Worm (Caenorhabditis elegans): ENCODE data around the gene lec-6.
A peak's percentile ranks its signal among the peaks of the same experiment; 100 is the strongest.

lec-6 gene

DNA sequence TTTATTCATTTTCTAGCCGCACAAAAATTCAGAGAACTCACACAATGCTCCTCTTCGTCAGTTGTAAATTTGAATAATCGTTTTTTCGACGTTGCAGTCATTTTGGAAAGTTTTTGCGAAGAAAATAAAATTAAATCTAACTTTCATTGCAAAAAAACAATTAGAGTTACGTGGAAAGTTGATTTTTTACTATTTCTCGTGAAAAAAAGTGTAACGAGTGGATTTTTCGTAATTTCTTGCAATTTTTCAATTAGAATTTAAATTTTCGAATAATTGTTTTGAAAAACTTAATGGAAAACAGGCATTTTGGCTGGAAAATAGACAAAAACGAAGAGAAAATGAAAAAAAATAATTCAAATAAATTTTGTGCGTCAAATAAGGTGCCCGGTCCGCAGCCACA lies 1.5 kb downstream of the lec-6 start, which contains the start of gene Y55B1AR.2:
TSS of gene Y55B1AR.2 (minus strand) at position 101 of the 400 bp plus-strand sequence.
- TF ChIP-seq snpc-4 (GFP tag; optimal IDR thresholded peaks at IDR 0.05) (no peak), snpc-4 (tag; optimal IDR thresholded peaks at IDR 0.05) (no peak), hlh-26 (GFP tag; conservative IDR thresholded peaks at IDR 0.05) (no peak), lin-26 (GFP tag; IDR thresholded peaks at IDR 0.05) (no peak), T07F8.4 (tag; optimal IDR thresholded peaks at IDR 0.05) (no peak), F22D6.2 (tag; optimal IDR thresholded peaks at IDR 0.05) (no peak), Y56A3A.18 (GFP tag; IDR thresholded peaks at IDR 0.05) (no peak), snpc-3.4 (tag; optimal IDR thresholded peaks at IDR 0.05) (no peak), F39B2.1 (GFP tag; IDR thresholded peaks at IDR 0.05) (no peak), sea-2 (GFP tag; IDR thresholded peaks at IDR 0.05) (no peak), lag-1 (GFP tag; IDR thresholded peaks at IDR 0.05) (no peak), mel-28 (tag; optimal IDR thresholded peaks at IDR 0.05; ENCODE audit: borderline replicate concordance) (no peak), efl-1 (GFP tag; optimal IDR thresholded peaks at IDR 0.05) (no peak), let-607 (tag; optimal IDR thresholded peaks at IDR 0.05) (no peak), cebp-2 (GFP tag; IDR thresholded peaks at IDR 0.05) (no peak), ceh-91 (GFP tag; IDR thresholded peaks at IDR 0.05) (no peak), let-526 (GFP tag; IDR thresholded peaks at IDR 0.05) (no peak), die-1 (tag; optimal IDR thresholded peaks at IDR 0.05) (no peak), rcor-1 (GFP tag; IDR thresholded peaks at IDR 0.05) (no peak)

DNA sequence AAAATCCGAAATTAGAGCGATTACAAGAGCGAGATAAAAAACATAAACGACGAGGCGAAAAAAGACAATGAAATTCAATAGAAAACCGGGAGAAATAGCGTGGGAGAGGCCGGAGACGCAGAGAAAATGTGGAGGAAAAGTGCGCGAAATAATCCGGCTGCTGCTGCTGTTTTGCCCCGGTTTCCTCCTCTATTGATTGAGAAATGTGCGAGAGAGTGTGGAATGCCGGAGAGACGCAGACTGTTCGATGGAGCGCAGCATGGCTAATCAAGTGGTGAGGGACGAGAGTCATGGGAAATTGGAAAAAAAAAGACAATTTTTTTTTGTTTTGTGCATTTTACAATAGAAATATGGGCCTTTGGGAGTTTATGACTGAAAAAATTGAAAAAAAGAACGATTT lies 2.0 kb downstream of the lec-6 start:
- no peak for TF ChIP-seq dpl-1 (GFP tag; optimal IDR thresholded peaks at IDR 0.05)
- TF ChIP-seq Y95B8A.8 (GFP tag; IDR thresholded peaks at IDR 0.05) = no peak
- peak; percentile 13 for TF ChIP-seq chd-7 (tag; optimal IDR thresholded peaks at IDR 0.05)
- TF ChIP-seq hmg-1.2 (GFP tag; IDR thresholded peaks at IDR 0.05) = peak; percentile 96
- TF ChIP-seq efl-1 (GFP tag; optimal IDR thresholded peaks at IDR 0.05) = peak; percentile 22
- 0 out of 2 replicates have a peak, but pooled peaks have one; percentile 6 for TF ChIP-seq rcor-1 (GFP tag; IDR thresholded peaks at IDR 0.05)
- peak; percentile 93 for TF ChIP-seq zfh-2 (GFP tag; conservative IDR thresholded peaks at IDR 0.05)
- 0 out of 2 replicates have a peak, but pooled peaks have one; percentile 22 for TF ChIP-seq Y53G8AR.9 (GFP tag; conservative IDR thresholded peaks at IDR 0.05)
- peak; percentile 25 for TF ChIP-seq K12H6.12 (tag; optimal IDR thresholded peaks at IDR 0.05)
- no peak for TF ChIP-seq B0019.2 (GFP tag; conservative IDR thresholded peaks at IDR 0.05)
- 0 out of 2 replicates have a peak, but pooled peaks have one; percentile 9 for TF ChIP-seq madf-3 (GFP tag; IDR thresholded peaks at IDR 0.05)
- TF ChIP-seq attf-5 (GFP tag; optimal IDR thresholded peaks at IDR 0.05) = peak; percentile 59
- peak; percentile 35 for TF ChIP-seq ceh-27 (GFP tag; optimal IDR thresholded peaks at IDR 0.05)
- 0 out of 2 replicates have a peak, but pooled peaks have one; percentile 14 for TF ChIP-seq egrh-3 (GFP tag; IDR thresholded peaks at IDR 0.05)
- peak; percentile 32; the same call in 1 of the 2 replicates for TF ChIP-seq mcd-1 (GFP tag; IDR thresholded peaks at IDR 0.05)
- TF ChIP-seq fkh-3 (tag; optimal IDR thresholded peaks at IDR 0.05) = no peak
- no peak for TF ChIP-seq F23B12.7 (tag; optimal IDR thresholded peaks at IDR 0.05; ENCODE audit: insufficient read depth)
- peak; percentile 55 for TF ChIP-seq lin-40 (tag; optimal IDR thresholded peaks at IDR 0.05)
- no peak for TF ChIP-seq cebp-1 (GFP tag; IDR thresholded peaks at IDR 0.05)
- peak; percentile 60 for TF ChIP-seq cebp-1 (tag; optimal IDR thresholded peaks at IDR 0.05)

DNA sequence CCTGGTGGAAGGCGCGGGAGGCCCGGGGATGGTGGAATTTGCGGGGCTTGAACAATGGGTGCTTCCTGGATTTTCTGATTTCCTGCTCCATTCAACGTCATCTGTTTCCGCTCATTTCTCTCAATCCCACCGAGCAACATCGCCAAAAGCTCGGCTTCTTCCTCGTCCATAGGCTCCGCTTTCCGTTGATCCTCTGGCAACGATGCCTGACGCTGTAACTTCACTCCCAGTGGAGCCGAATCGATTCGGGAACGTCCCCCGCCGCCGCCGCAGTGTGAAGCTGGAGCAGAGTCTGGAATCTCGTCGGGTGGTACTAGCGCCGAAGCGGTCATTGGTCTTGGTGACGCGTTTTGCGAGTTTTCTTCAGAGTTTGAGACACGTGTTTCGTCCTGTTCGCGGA lies 4.7 kb downstream of the lec-6 start:
- peak; percentile 42; the same call in 1 of the 2 replicates for TF ChIP-seq egrh-3 (GFP tag; IDR thresholded peaks at IDR 0.05)
- TF ChIP-seq snpc-3.4 (tag; optimal IDR thresholded peaks at IDR 0.05) = no peak
- no peak for TF ChIP-seq nhr-80 (tag; optimal IDR thresholded peaks at IDR 0.05)
- no peak for TF ChIP-seq attf-3 (GFP tag; conservative IDR thresholded peaks at IDR 0.05)
- no peak for TF ChIP-seq F37B4.10 (GFP tag; IDR thresholded peaks at IDR 0.05)
- no peak for TF ChIP-seq nfya-2 (GFP tag; IDR thresholded peaks at IDR 0.05)
- no peak for TF ChIP-seq dox-1 (GFP tag; IDR thresholded peaks at IDR 0.05)
- TF ChIP-seq ceh-100 (GFP tag; IDR thresholded peaks at IDR 0.05) = no peak
- TF ChIP-seq akir-1 (GFP tag; optimal IDR thresholded peaks at IDR 0.05) = no peak
- no peak for TF ChIP-seq lin-54 (GFP tag; optimal IDR thresholded peaks at IDR 0.05)
- TF ChIP-seq ztf-25 (GFP tag; IDR thresholded peaks at IDR 0.05) = no peak
- TF ChIP-seq hlh-26 (GFP tag; conservative IDR thresholded peaks at IDR 0.05) = no peak
- TF ChIP-seq athp-1 (tag; optimal IDR thresholded peaks at IDR 0.05) = no peak
- no peak for TF ChIP-seq hmg-1.2 (GFP tag; IDR thresholded peaks at IDR 0.05)
- no peak for TF ChIP-seq F22D6.2 (tag; optimal IDR thresholded peaks at IDR 0.05)
- TF ChIP-seq zfh-2 (GFP tag; conservative IDR thresholded peaks at IDR 0.05) = peak; percentile 70
